Worm (Caenorhabditis elegans): Measurements from ENCODE around the gene chk-2.
"Not testable (repeated sequence)": the region's sequence is repeated elsewhere in the genome, so short reads cannot be mapped to it uniquely, and the experiment has no call there.

Gene chk-2

ce11 chrV:19915973-19916605 is at the start of gene chk-2, which contains the start of gene Y60A3A.19:
chk-2 (minus strand) TSS chrV:19916023.
Y60A3A.19 (plus strand) TSS chrV:19916555.
- TF ChIP-seq flt-1 (GFP tag; IDR thresholded peaks at IDR 0.05) (no peak), cog-1 (tag; optimal IDR thresholded peaks at IDR 0.05) (no peak), ref-1 (GFP tag; conservative IDR thresholded peaks at IDR 0.05) (no peak), ztf-23 (GFP tag; IDR thresholded peaks at IDR 0.05) (no peak), tab-1 (GFP tag; IDR thresholded peaks at IDR 0.05) (no peak), med-1 (GFP tag; optimal IDR thresholded peaks at IDR 0.05; ENCODE audit: insufficient read depth) (no peak), T22C8.4 (GFP tag; IDR thresholded peaks at IDR 0.05) (no peak), ztf-29 (GFP tag; IDR thresholded peaks at IDR 0.05) (no peak), klf-2 (GFP tag; conservative IDR thresholded peaks at IDR 0.05) (no peak)

- TF ChIP-seq med-1 (GFP tag; optimal IDR thresholded peaks at IDR 0.05; ENCODE audit: insufficient read depth) = no peak
- no peak for TF ChIP-seq ztf-23 (GFP tag; IDR thresholded peaks at IDR 0.05)
- TF ChIP-seq ref-1 (GFP tag; conservative IDR thresholded peaks at IDR 0.05) = no peak
- TF ChIP-seq flt-1 (GFP tag; IDR thresholded peaks at IDR 0.05) = no peak
- no peak for TF ChIP-seq T22C8.4 (GFP tag; IDR thresholded peaks at IDR 0.05)
- no peak for TF ChIP-seq ztf-29 (GFP tag; IDR thresholded peaks at IDR 0.05)
- no peak for TF ChIP-seq tab-1 (GFP tag; IDR thresholded peaks at IDR 0.05)
- no peak for TF ChIP-seq klf-2 (GFP tag; conservative IDR thresholded peaks at IDR 0.05)
- TF ChIP-seq cog-1 (tag; optimal IDR thresholded peaks at IDR 0.05) = no peak
Measured at ce11 chrV:19961971-19962370, 46.1 kb upstream of the chk-2 start.

ce11 chrV:19958744-19959143 is 42.9 kb upstream of the chk-2 start, which contains the start of gene srh-172:
srh-172 (plus strand) TSS chrV:19959044.
- TF ChIP-seq flt-1 (GFP tag; IDR thresholded peaks at IDR 0.05) (no peak), tab-1 (GFP tag; IDR thresholded peaks at IDR 0.05) (no peak), klf-2 (GFP tag; conservative IDR thresholded peaks at IDR 0.05) (no peak), cog-1 (tag; optimal IDR thresholded peaks at IDR 0.05) (no peak), ref-1 (GFP tag; conservative IDR thresholded peaks at IDR 0.05) (no peak)

- TF ChIP-seq ref-1 (GFP tag; conservative IDR thresholded peaks at IDR 0.05) (no peak), T22C8.4 (GFP tag; IDR thresholded peaks at IDR 0.05) (no peak), ztf-29 (GFP tag; IDR thresholded peaks at IDR 0.05) (no peak), ztf-23 (GFP tag; IDR thresholded peaks at IDR 0.05) (no peak), flt-1 (GFP tag; IDR thresholded peaks at IDR 0.05) (no peak), med-1 (GFP tag; optimal IDR thresholded peaks at IDR 0.05; ENCODE audit: insufficient read depth) (no peak), tab-1 (GFP tag; IDR thresholded peaks at IDR 0.05) (no peak), cog-1 (tag; optimal IDR thresholded peaks at IDR 0.05) (no peak), klf-2 (GFP tag; conservative IDR thresholded peaks at IDR 0.05) (no peak)
Measured at ce11 chrV:19955171-19955570, 39.3 kb upstream of the chk-2 start, which contains the start of gene abhd-3.1. abhd-3.1 (plus strand) TSS chrV:19955488.

ce11 chrV:19954491-19954890 is 38.7 kb upstream of the chk-2 start:
- TF ChIP-seq klf-2 (GFP tag; conservative IDR thresholded peaks at IDR 0.05) (no peak), ztf-29 (GFP tag; IDR thresholded peaks at IDR 0.05) (no peak), cog-1 (tag; optimal IDR thresholded peaks at IDR 0.05) (no peak), ztf-23 (GFP tag; IDR thresholded peaks at IDR 0.05) (no peak), T22C8.4 (GFP tag; IDR thresholded peaks at IDR 0.05) (no peak), ref-1 (GFP tag; conservative IDR thresholded peaks at IDR 0.05) (no peak), tab-1 (GFP tag; IDR thresholded peaks at IDR 0.05) (no peak), med-1 (GFP tag; optimal IDR thresholded peaks at IDR 0.05; ENCODE audit: insufficient read depth) (no peak), flt-1 (GFP tag; IDR thresholded peaks at IDR 0.05) (no peak)

ce11 chrV:19949721-19950120 is 33.9 kb upstream of the chk-2 start, which contains the start of gene Y60A3A.8:
Y60A3A.8 (plus strand) TSS chrV:19949978.
- not testable (repeated sequence) for TF ChIP-seq klf-2 (GFP tag; conservative IDR thresholded peaks at IDR 0.05); cog-1 (tag; optimal IDR thresholded peaks at IDR 0.05); ref-1 (GFP tag; conservative IDR thresholded peaks at IDR 0.05)

- TF ChIP-seq ref-1 (GFP tag; conservative IDR thresholded peaks at IDR 0.05); T22C8.4 (GFP tag; IDR thresholded peaks at IDR 0.05); cog-1 (tag; optimal IDR thresholded peaks at IDR 0.05): not testable (repeated sequence)
Measured at ce11 chrV:19948993-19949392, 33.2 kb upstream of the chk-2 start, which contains the start of gene tmed-4. tmed-4 (minus strand) TSS chrV:19949093.

- TF ChIP-seq T22C8.4 (GFP tag; IDR thresholded peaks at IDR 0.05) (no peak), flt-1 (GFP tag; IDR thresholded peaks at IDR 0.05) (no peak), klf-2 (GFP tag; conservative IDR thresholded peaks at IDR 0.05) (no peak), ref-1 (GFP tag; conservative IDR thresholded peaks at IDR 0.05) (no peak), tab-1 (GFP tag; IDR thresholded peaks at IDR 0.05) (no peak), ztf-23 (GFP tag; IDR thresholded peaks at IDR 0.05) (no peak), med-1 (GFP tag; optimal IDR thresholded peaks at IDR 0.05; ENCODE audit: insufficient read depth) (no peak), cog-1 (tag; optimal IDR thresholded peaks at IDR 0.05) (no peak), ztf-29 (GFP tag; IDR thresholded peaks at IDR 0.05) (no peak)
Measured at ce11 chrV:19946529-19946928, 30.7 kb upstream of the chk-2 start, which contains the start of gene dhs-24. dhs-24 (minus strand) TSS chrV:19946629.

ce11 chrV:19936945-19937344 is 21.1 kb upstream of the chk-2 start:
- no peak for TF ChIP-seq ztf-29 (GFP tag; IDR thresholded peaks at IDR 0.05)
- TF ChIP-seq cog-1 (tag; optimal IDR thresholded peaks at IDR 0.05) = no peak
- TF ChIP-seq ref-1 (GFP tag; conservative IDR thresholded peaks at IDR 0.05) = no peak
- no peak for TF ChIP-seq klf-2 (GFP tag; conservative IDR thresholded peaks at IDR 0.05)
- no peak for TF ChIP-seq ztf-23 (GFP tag; IDR thresholded peaks at IDR 0.05)
- TF ChIP-seq T22C8.4 (GFP tag; IDR thresholded peaks at IDR 0.05) = no peak

- TF ChIP-seq ztf-23 (GFP tag; IDR thresholded peaks at IDR 0.05) (no peak), tab-1 (GFP tag; IDR thresholded peaks at IDR 0.05) (no peak), ref-1 (GFP tag; conservative IDR thresholded peaks at IDR 0.05) (no peak), ztf-29 (GFP tag; IDR thresholded peaks at IDR 0.05) (no peak), T22C8.4 (GFP tag; IDR thresholded peaks at IDR 0.05) (no peak)
Measured at ce11 chrV:19934223-19934622, 18.4 kb upstream of the chk-2 start, which contains the start of gene algn-7. algn-7 (minus strand) TSS chrV:19934323.
